Fruit fly (Drosophila melanogaster) whole organism, adult: ENCODE results near the gene eIF4H2.

Experiments used
- CG11617 ChIP-seq: fragments of 200-800 bp; sonication (Bioruptor generic); optimal IDR thresholded peaks from 2 replicates; lab custom pipeline; 2017; ENCODE audit warnings: mild to moderate bottlenecking, missing biosample characterization, missing genetic modification reagents, missing genetic modification characterization
- CG12768 ChIP-seq: fragments of 200-800 bp; sonication (Bioruptor generic); optimal IDR thresholded peaks from 2 replicates; lab custom pipeline; 2017; ENCODE audit warnings: missing biosample characterization, missing genetic modification characterization, mild to moderate bottlenecking, moderate library complexity, missing genetic modification reagents
- CG14711 ChIP-seq: fragments of 200-800 bp; sonication (Bioruptor generic); optimal IDR thresholded peaks from 2 replicates; lab custom pipeline; 2018; ENCODE audit warnings: missing biosample characterization, mild to moderate bottlenecking, missing genetic modification characterization, moderate library complexity
- CG1620 ChIP-seq: fragments of 200-800 bp; sonication (Bioruptor generic); optimal IDR thresholded peaks from 2 replicates; lab custom pipeline; 2016; ENCODE audit warnings: missing biosample characterization, missing genetic modification characterization
- CG33017 ChIP-seq: fragments of 200-800 bp; sonication (Bioruptor generic); optimal IDR thresholded peaks from 2 replicates; lab custom pipeline; 2018; ENCODE audit warnings: missing biosample characterization, mild to moderate bottlenecking, missing genetic modification characterization, moderate library complexity
- CG5204 ChIP-seq: fragments of 200-800 bp; sonication (Bioruptor generic); optimal IDR thresholded peaks from 2 replicates; lab custom pipeline; 2016; ENCODE audit warnings: missing biosample characterization, missing genetic modification characterization
- CG7045 ChIP-seq: fragments of 200-800 bp; sonication (Bioruptor generic); optimal IDR thresholded peaks from 2 replicates; lab custom pipeline; 2017; ENCODE audit warnings: missing biosample characterization, mild to moderate bottlenecking, missing genetic modification characterization
- CG7101 ChIP-seq: fragments of 200-800 bp; sonication (Bioruptor generic); optimal IDR thresholded peaks from 2 replicates; lab custom pipeline; 2018; ENCODE audit warnings: missing biosample characterization, mild to moderate bottlenecking, missing genetic modification characterization, moderate library complexity
- Clk ChIP-seq: fragments of 200-800 bp; sonication (Bioruptor generic); optimal IDR thresholded peaks from 2 replicates; lab custom pipeline; 2017; ENCODE audit warnings: missing biosample characterization, missing genetic modification characterization
- Crg-1 ChIP-seq: fragments of 200-800 bp; sonication (Bioruptor generic); optimal IDR thresholded peaks from 2 replicates; lab custom pipeline; 2016; ENCODE audit warnings: missing biosample characterization, missing genetic modification characterization
- Hr96 ChIP-seq: fragments of 200-800 bp; sonication (Bioruptor generic); optimal IDR thresholded peaks from 2 replicates; lab custom pipeline; 2016; ENCODE audit warnings: missing biosample characterization, missing genetic modification characterization
- Mnt ChIP-seq: fragments of 200-800 bp; sonication (Bioruptor generic); optimal IDR thresholded peaks from 2 replicates; lab custom pipeline; 2016; ENCODE audit warnings: missing biosample characterization, mild to moderate bottlenecking, missing genetic modification characterization
- bab1 ChIP-seq: fragments of 200-800 bp; sonication (Bioruptor generic); optimal IDR thresholded peaks from 3 replicates; lab custom pipeline; 2019; ENCODE audit warnings: missing biosample characterization, mild to moderate bottlenecking, missing genetic modification characterization, moderate library complexity
- cic ChIP-seq: fragments of 200-800 bp; sonication (Bioruptor generic); optimal IDR thresholded peaks from 2 replicates; lab custom pipeline; 2017; ENCODE audit warnings: missing biosample characterization, mild to moderate bottlenecking, missing genetic modification characterization, moderate library complexity
- cnc ChIP-seq, 2 experiments: fragments of >200 bp; optimal IDR thresholded peaks; 2 replicates each; lab custom pipeline; 2017
- kay ChIP-seq: fragments of 200-800 bp; sonication (Bioruptor generic); peaks from one replicate; lab custom pipeline; 2016; ENCODE audit warnings: missing biosample characterization, missing genetic modification characterization, borderline replicate concordance
- ovo ChIP-seq: fragments of 200-800 bp; sonication (Bioruptor generic); optimal IDR thresholded peaks from 2 replicates; lab custom pipeline; 2016; ENCODE audit warnings: missing biosample characterization, missing genetic modification characterization
- pad ChIP-seq: fragments of 200-800 bp; sonication (Bioruptor generic); optimal IDR thresholded peaks from 3 replicates; lab custom pipeline; 2017; ENCODE audit warnings: missing biosample characterization, missing genetic modification characterization, mild to moderate bottlenecking, moderate library complexity, missing genetic modification reagents
- tj ChIP-seq: fragments of 200-800 bp; sonication (Bioruptor generic); optimal IDR thresholded peaks from 3 replicates; lab custom pipeline; 2017; ENCODE audit warnings: missing biosample characterization, mild to moderate bottlenecking, missing genetic modification characterization, moderate library complexity
- toe ChIP-seq: fragments of 200-800 bp; sonication (Bioruptor generic); optimal IDR thresholded peaks from 2 replicates; lab custom pipeline; 2016; ENCODE audit warnings: missing biosample characterization, missing genetic modification characterization

The eIF4H2 gene

dm6 chr3R:30729013-30729412, 3.1 kb downstream of the eIF4H2 start:
- TF ChIP-seq CG14711 (no peak), CG11617 (GFP tag; lab: Kevin White, UChicago) (no peak), Clk (GFP tag; lab: Kevin White, UChicago) (no peak), Hr96 (no peak), CG1620 (GFP tag; lab: Kevin White, UChicago) (no peak), ovo (no peak), bab1 (GFP tag; lab: Kevin White, UChicago) (no peak), cic (GFP tag; lab: Kevin White, UChicago) (no peak), CG12768 (GFP tag; lab: Kevin White, UChicago) (no peak), Mnt (no peak), kay (no peak), CG7101 (no peak), pad (GFP tag; lab: Kevin White, UChicago) (no peak), CG7045 (no peak), toe (no peak), CG33017 (no peak), CG5204 (no peak), Crg-1 (GFP tag; lab: Kevin White, UChicago) (no peak), cnc (optimal IDR thresholded peaks at IDR 0.05; lab: Kevin White, UChicago) (no peak)

- TF ChIP-seq cic (GFP tag; lab: Kevin White, UChicago), result no peak
- no peak for TF ChIP-seq bab1 (GFP tag; lab: Kevin White, UChicago)
- TF ChIP-seq CG7045, result no peak
- no peak for TF ChIP-seq ovo
Observed at dm6 chr3R:30731065-30731464, 5.2 kb downstream of the eIF4H2 start, which contains the start of gene CG11313. Gene CG11313, minus strand, starts transcription at chr3R:30731165.

dm6 chr3R:30733081-30733480, 7.2 kb downstream of the eIF4H2 start:
- no peak for TF ChIP-seq CG12768 (GFP tag; lab: Kevin White, UChicago)
- no peak for TF ChIP-seq ovo
- no peak for TF ChIP-seq CG11617 (GFP tag; lab: Kevin White, UChicago)
- no peak for TF ChIP-seq CG5204
- TF ChIP-seq bab1 (GFP tag; lab: Kevin White, UChicago), result no peak
- TF ChIP-seq pad (GFP tag; lab: Kevin White, UChicago), result no peak
- no peak for TF ChIP-seq CG14711
- no peak for TF ChIP-seq kay
- TF ChIP-seq CG1620 (GFP tag; lab: Kevin White, UChicago), result no peak
- TF ChIP-seq Clk (GFP tag; lab: Kevin White, UChicago), result no peak

dm6 chr3R:30734576-30734975, 8.7 kb downstream of the eIF4H2 start:
- TF ChIP-seq Hr96 (no peak), tj (GFP tag; lab: Kevin White, UChicago) (no peak)

- TF ChIP-seq CG33017, result no peak
- TF ChIP-seq CG5204, result no peak
- TF ChIP-seq CG11617 (GFP tag; lab: Kevin White, UChicago), result no peak
- no peak for TF ChIP-seq bab1 (GFP tag; lab: Kevin White, UChicago)
- TF ChIP-seq CG12768 (GFP tag; lab: Kevin White, UChicago), result no peak
- no peak for TF ChIP-seq Crg-1 (GFP tag; lab: Kevin White, UChicago)
- no peak for TF ChIP-seq cic (GFP tag; lab: Kevin White, UChicago)
- TF ChIP-seq CG1620 (GFP tag; lab: Kevin White, UChicago), result no peak
- TF ChIP-seq CG14711, result no peak
- TF ChIP-seq CG7101, result no peak
- no peak for TF ChIP-seq Hr96
- TF ChIP-seq Mnt, result no peak
- TF ChIP-seq pad (GFP tag; lab: Kevin White, UChicago), result no peak
- TF ChIP-seq tj (GFP tag; lab: Kevin White, UChicago), result no peak
- TF ChIP-seq Clk (GFP tag; lab: Kevin White, UChicago), result no peak
- no peak for TF ChIP-seq ovo
- TF ChIP-seq kay, result no peak
- no peak for TF ChIP-seq cnc (optimal IDR thresholded peaks at IDR 0.05; lab: Kevin White, UChicago)
- no peak for TF ChIP-seq CG7045
- no peak for TF ChIP-seq toe
Observed at dm6 chr3R:30735047-30735446, 9.2 kb downstream of the eIF4H2 start.

dm6 chr3R:30741371-30741770, 15.5 kb downstream of the eIF4H2 start:
- TF ChIP-seq CG14711 (no peak), CG11617 (GFP tag; lab: Kevin White, UChicago) (no peak), CG12768 (GFP tag; lab: Kevin White, UChicago) (no peak), Hr96 (no peak), cic (GFP tag; lab: Kevin White, UChicago) (no peak), Mnt (no peak), ovo (no peak), cnc (optimal IDR thresholded peaks at IDR 0.05; lab: Kevin White, UChicago) (no peak), CG5204 (no peak), CG7045 (no peak), pad (GFP tag; lab: Kevin White, UChicago) (no peak), Clk (GFP tag; lab: Kevin White, UChicago) (no peak), tj (GFP tag; lab: Kevin White, UChicago) (no peak), toe (no peak), CG33017 (no peak), CG1620 (GFP tag; lab: Kevin White, UChicago) (no peak), Crg-1 (GFP tag; lab: Kevin White, UChicago) (no peak)

dm6 chr3R:30742580-30742979, 16.7 kb downstream of the eIF4H2 start, which contains the start of gene CG15543:
Gene CG15543, plus strand, starts transcription at chr3R:30742880.
- TF ChIP-seq toe (no peak), CG5204 (no peak), pad (GFP tag; lab: Kevin White, UChicago) (no peak), kay (no peak), Clk (GFP tag; lab: Kevin White, UChicago) (no peak), CG1620 (GFP tag; lab: Kevin White, UChicago) (no peak), tj (GFP tag; lab: Kevin White, UChicago) (no peak), CG7045 (no peak), ovo (no peak), CG7101 (no peak), cnc (optimal IDR thresholded peaks at IDR 0.05; lab: Kevin White, UChicago) (no peak), CG33017 (no peak), CG11617 (GFP tag; lab: Kevin White, UChicago) (no peak), Hr96 (no peak), cic (GFP tag; lab: Kevin White, UChicago) (no peak), bab1 (GFP tag; lab: Kevin White, UChicago) (no peak), CG12768 (GFP tag; lab: Kevin White, UChicago) (no peak), Mnt (no peak), Crg-1 (GFP tag; lab: Kevin White, UChicago) (no peak), CG14711 (no peak)
